Fruit fly (Drosophila melanogaster): Measurements from ENCODE around the gene CG42233.

- TF ChIP-seq CG8478 (optimal IDR thresholded peaks at IDR 0.05) (no peak), CTCF (optimal IDR thresholded peaks at IDR 0.05) (no peak)
These were observed 28.3 kb downstream of the CG42233 start, which contains the start of the genes CG2126 and faf for dm6 chr3R:31776583-31777362.

All from S2 (cell line).